Worm (Caenorhabditis elegans) whole organism, L1 larva: ENCODE data around the gene hmg-1.1.

ENCODE experiments used
- elt-3 ChIP-seq, 6 experiments: fragments of 150-350 bp in 1 of 6; sonication (generic microtip); optimal IDR thresholded peaks; 2 replicates each; lab custom pipeline; 2017 to 2018; ENCODE audit warnings: missing biosample characterization in 6 of 6, missing genetic modification characterization in 6 of 6, inconsistent platforms in 1 of 6
- jun-1 ChIP-seq: fragments of 150-350 bp; optimal IDR thresholded peaks from 2 replicates; lab custom pipeline; 2014; ENCODE audit warnings: missing biosample characterization, missing genetic modification reagents, missing genetic modification characterization
- pax-3 ChIP-seq: fragments of 200-800 bp; sonication (Bioruptor generic); optimal IDR thresholded peaks from 2 replicates; lab custom pipeline; 2018; ENCODE audit warnings: mild to moderate bottlenecking, missing genetic modification characterization, moderate library complexity, missing compliant biosample characterization
- unc-86 ChIP-seq: sonication (generic microtip); optimal IDR thresholded peaks from 2 replicates; lab custom pipeline; 2016; ENCODE audit warnings: missing genetic modification characterization, missing compliant biosample characterization
- zag-1 ChIP-seq: fragments of 150-350 bp; optimal IDR thresholded peaks from 2 replicates; lab custom pipeline; 2014; ENCODE audit warnings: missing biosample characterization, missing genetic modification characterization

ce11 chrII:14251400-14251940 lies 975 bp downstream of the hmg-1.1 start:
- TF ChIP-seq unc-86 (tag; lab: Kevin White, UChicago) (peak; percentile 95), elt-3 (tag; optimal IDR thresholded peaks at IDR 0.05; lab: Kevin White, UChicago) (peak in 2 of 6 experiments; percentile 26 to 41), zag-1 (tag; lab: Kevin White, UChicago) (no peak), jun-1 (tag; lab: Kevin White, UChicago) (peak; percentile 88), pax-3 (tag; lab: Kevin White, UChicago) (peak; percentile 92)
